Worm (Caenorhabditis elegans): Measurements from ENCODE around the gene F49E8.6.

F49E8.6 gene

DNA sequence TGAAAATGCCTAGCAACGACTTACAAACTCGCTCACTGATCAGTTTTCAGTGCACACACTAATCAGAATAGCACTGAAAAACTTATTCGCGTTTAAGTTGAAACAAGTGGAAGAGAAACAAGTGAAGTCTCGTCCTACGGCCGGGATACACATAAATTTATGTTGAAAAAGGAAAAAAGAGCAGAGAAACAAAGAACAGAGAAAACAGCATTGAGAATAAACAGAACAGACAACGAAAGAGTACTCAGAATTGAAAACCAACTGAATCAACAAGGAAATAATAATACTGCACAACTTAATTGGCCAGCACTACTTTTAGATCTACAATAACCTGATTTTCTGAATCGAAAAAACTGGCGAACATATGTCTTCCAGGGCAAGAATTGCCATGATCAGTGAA, at the start of gene F49E8.6:
Gene F49E8.6 (minus strand): TSS at position 317 of the 400 bp plus-strand sequence.
- TF ChIP-seq madf-9 (GFP tag; conservative IDR thresholded peaks at IDR 0.05) (no peak), nhr-11 (tag; optimal IDR thresholded peaks at IDR 0.05) (peak; percentile 40), aha-1 (tag) (peak; percentile 46)

DNA sequence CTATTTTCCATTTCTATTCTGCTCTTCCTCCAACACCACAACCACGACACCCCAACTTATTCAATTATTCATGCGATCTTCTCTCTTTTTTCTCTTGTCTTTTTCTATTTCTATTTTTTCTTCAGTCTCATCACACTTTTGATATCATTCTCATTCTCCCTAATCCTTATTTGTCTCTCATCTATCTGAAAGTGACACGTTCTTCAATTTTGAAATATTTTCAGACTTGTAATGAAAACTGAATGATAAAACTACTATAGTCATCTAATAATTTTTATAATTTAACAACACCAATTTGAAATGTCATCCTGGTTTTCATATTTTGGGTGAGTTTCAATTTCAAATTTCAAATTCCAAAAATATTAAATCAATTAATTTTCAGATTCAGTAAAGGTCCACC, 34.2 kb upstream of the F49E8.6 start, which contains the start of gene cla-1:
Gene cla-1 (plus strand): TSS at position 301 of the 400 bp plus-strand sequence.
- TF ChIP-seq unc-62 (GFP tag; optimal IDR thresholded peaks at IDR 0.05 in 1 of 2), result peak in 1 of 2 experiments; percentile 61
- TF ChIP-seq unc-62 (tag; optimal IDR thresholded peaks at IDR 0.05), result no peak
- TF ChIP-seq vab-7 (GFP tag; IDR thresholded peaks at IDR 0.05), result no peak

DNA sequence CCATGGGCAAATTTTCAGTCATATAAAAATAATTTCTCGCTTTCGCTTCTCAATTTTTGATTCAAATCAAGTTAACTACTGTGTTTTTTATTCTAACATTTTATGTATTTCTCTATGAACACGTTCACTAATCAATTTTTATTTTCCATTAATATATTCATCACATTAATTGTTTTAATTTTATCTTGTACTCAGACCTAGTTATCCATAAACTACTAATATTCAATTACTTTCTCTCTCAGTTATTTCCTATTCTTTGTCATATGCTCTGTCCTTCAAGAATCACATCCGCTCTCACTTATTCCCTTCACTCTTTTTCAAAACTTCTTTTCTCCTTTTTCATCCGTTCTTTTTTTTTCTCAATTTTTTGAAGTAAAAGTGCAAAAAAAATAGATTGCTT, 32.5 kb upstream of the F49E8.6 start:
- no peak for TF ChIP-seq lin-29 (GFP tag; IDR thresholded peaks at IDR 0.05)
- no peak for TF ChIP-seq daf-12 (tag; optimal IDR thresholded peaks at IDR 0.05)
- peak; percentile 61 for TF ChIP-seq ces-1 (GFP tag; optimal IDR thresholded peaks at IDR 0.05)
- no peak for TF ChIP-seq F44E2.7 (GFP tag; IDR thresholded peaks at IDR 0.05)
- TF ChIP-seq dmd-6 (GFP tag; IDR thresholded peaks at IDR 0.05), result no peak
- TF ChIP-seq unc-39 (tag; optimal IDR thresholded peaks at IDR 0.05), result no peak
- TF ChIP-seq nhr-237 (tag; optimal IDR thresholded peaks at IDR 0.05), result no peak
- no peak for TF ChIP-seq nhr-11 (tag; optimal IDR thresholded peaks at IDR 0.05)
- TF ChIP-seq fkh-10 (GFP tag; optimal IDR thresholded peaks at IDR 0.05), result peak; percentile 50

DNA sequence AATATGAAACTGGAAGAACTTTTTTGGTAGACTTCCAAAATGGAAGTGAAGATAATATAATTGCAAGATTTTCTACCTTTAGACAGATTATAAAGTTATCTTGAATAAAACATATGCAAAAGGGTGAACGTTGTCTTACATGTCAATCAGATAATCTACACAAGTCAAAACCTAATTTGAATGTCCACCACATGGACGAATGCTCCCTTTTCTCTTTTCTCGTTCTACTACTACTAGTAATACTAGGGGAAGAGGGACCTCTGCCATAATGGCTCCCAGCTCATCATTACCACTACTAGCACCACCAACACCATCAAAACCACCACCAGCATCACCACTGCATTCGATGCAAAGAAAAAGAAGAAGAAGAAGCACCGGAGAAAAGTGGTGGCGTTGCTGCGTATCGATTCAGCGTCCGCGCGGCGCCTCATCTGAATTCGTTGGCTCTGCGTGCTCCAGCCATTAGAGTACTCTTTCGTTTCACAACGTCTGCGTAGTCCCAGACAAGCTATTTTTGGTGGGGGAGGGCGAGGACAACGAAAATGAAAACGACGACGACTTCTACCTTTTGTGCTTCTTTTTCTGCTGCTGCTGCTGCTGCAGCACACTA, 30.9 kb upstream of the F49E8.6 start:
- TF ChIP-seq rbr-2 (tag; optimal IDR thresholded peaks at IDR 0.05) (no peak), hmg-1.1 (GFP tag; IDR thresholded peaks at IDR 0.05) (peak; percentile 39; the same call in 1 of the 2 replicates), nhr-77 (tag; optimal IDR thresholded peaks at IDR 0.05) (no peak), aha-1 (tag) (peak; percentile 86), F49E8.2 (tag; optimal IDR thresholded peaks at IDR 0.05; ENCODE audit: borderline replicate concordance) (no peak), Y5F2A.4 (GFP tag; optimal IDR thresholded peaks at IDR 0.05) (no peak)

DNA sequence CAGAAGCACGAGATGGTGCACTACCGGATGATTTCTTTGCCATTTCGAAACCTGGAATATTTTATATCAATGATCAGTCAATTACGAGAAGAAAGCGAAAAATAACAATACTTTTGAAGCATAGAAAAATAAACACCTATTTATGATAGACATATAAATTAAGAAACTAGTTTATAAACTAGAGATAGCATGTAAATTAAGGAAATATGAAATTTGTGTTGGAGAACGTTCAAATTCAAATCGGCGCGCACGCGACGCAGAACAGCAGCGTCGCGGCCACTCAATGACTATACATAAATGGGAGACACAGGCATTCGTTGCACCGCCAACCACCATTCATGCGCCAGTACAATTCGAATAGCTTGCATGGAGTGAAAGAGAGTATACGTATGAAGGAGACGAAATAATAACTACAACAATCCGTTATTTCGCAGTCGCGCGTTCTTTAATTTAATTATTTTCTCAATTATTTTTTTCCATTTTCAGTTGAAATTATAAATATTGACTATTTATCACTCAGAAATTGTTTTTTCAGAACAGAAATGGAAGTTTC, 25.7 kb upstream of the F49E8.6 start, which contains the start of the genes cec-5 and nol-10:
Gene cec-5 (minus strand): TSS at position 51 of the 553 bp plus-strand sequence.
Gene nol-10 (plus strand): TSS at position 536 of the 553 bp plus-strand sequence.
- TF ChIP-seq lsy-2 (tag; optimal IDR thresholded peaks at IDR 0.05) (peak; percentile 57 to 91), hif-1 (tag; optimal IDR thresholded peaks at IDR 0.05) (peak in 1 of 2 experiments; percentile 50), ceh-82 (tag; optimal IDR thresholded peaks at IDR 0.05) (no peak), daf-16 (GFP tag; optimal IDR thresholded peaks at IDR 0.05) (peak in 1 of 2 experiments; percentile 24), daf-16 (tag; optimal IDR thresholded peaks at IDR 0.05) (peak; percentile 76), nhr-6 (tag; optimal IDR thresholded peaks at IDR 0.05) (peak; percentile 51), lim-7 (GFP tag; IDR thresholded peaks at IDR 0.05) (no peak), ceh-44 (GFP tag; IDR thresholded peaks at IDR 0.05) (no peak), nhr-10 (tag; optimal IDR thresholded peaks at IDR 0.05) (no peak), lin-13 (GFP tag; optimal IDR thresholded peaks at IDR 0.05) (peak; percentile 91), ctbp-1 (GFP tag; IDR thresholded peaks at IDR 0.05) (0 out of 2 replicates have a peak, but pooled peaks have one; percentile 39), mep-1 (tag; optimal IDR thresholded peaks at IDR 0.05) (peak; percentile 91), nhr-25 (tag; optimal IDR thresholded peaks at IDR 0.05; ENCODE audit: borderline replicate concordance, insufficient read depth) (peak; percentile 24), pha-4 (GFP tag; IDR thresholded peaks at IDR 0.05) (0 out of 2 replicates have a peak, but pooled peaks have one; percentile 29), pha-4 (tag; optimal IDR thresholded peaks at IDR 0.05) (no peak), aha-1 (tag) (peak; percentile 98), F37D6.2 (tag; optimal IDR thresholded peaks at IDR 0.05) (peak; percentile 64), F26F4.8 (GFP tag; conservative IDR thresholded peaks at IDR 0.05) (no peak), dve-1 (tag; optimal IDR thresholded peaks at IDR 0.05; ENCODE audit: insufficient read depth) (peak; percentile 91), mdt-29 (GFP tag; IDR thresholded peaks at IDR 0.05) (no peak; the same call in 1 of the 2 replicates), F10B5.3 (tag; optimal IDR thresholded peaks at IDR 0.05) (no peak), tag-97 (GFP tag; IDR thresholded peaks at IDR 0.05) (no peak), ces-1 (GFP tag; optimal IDR thresholded peaks at IDR 0.05) (peak; percentile 59), aly-2 (tag; optimal IDR thresholded peaks at IDR 0.05) (no peak), daf-8 (GFP tag; IDR thresholded peaks at IDR 0.05) (no peak), nhr-111 (GFP tag; optimal IDR thresholded peaks at IDR 0.05) (no peak), Y75B8A.6 (GFP tag; IDR thresholded peaks at IDR 0.05) (no peak)
